Worm (Caenorhabditis elegans): ENCODE data around the gene R08C7.5.

R08C7.5 gene

ce11 chrIV:4459342-4459741 lies 29.3 kb downstream of the R08C7.5 start:
- TF ChIP-seq lin-13 (GFP tag; optimal IDR thresholded peaks at IDR 0.05) (no peak), nhr-11 (tag; optimal IDR thresholded peaks at IDR 0.05) (no peak), nhr-10 (tag; optimal IDR thresholded peaks at IDR 0.05) (no peak), unc-55 (GFP tag; optimal IDR thresholded peaks at IDR 0.05) (no peak), elt-3 (tag; optimal IDR thresholded peaks at IDR 0.05) (no peak), sem-4 (tag; optimal IDR thresholded peaks at IDR 0.05) (no peak), peb-1 (tag; optimal IDR thresholded peaks at IDR 0.05) (no peak), gmeb-1 (tag; optimal IDR thresholded peaks at IDR 0.05) (no peak)

- TF ChIP-seq nhr-10 (tag; optimal IDR thresholded peaks at IDR 0.05) (no peak), nhr-129 (tag; optimal IDR thresholded peaks at IDR 0.05) (no peak), dmd-4 (tag; optimal IDR thresholded peaks at IDR 0.05) (no peak), elt-3 (tag; optimal IDR thresholded peaks at IDR 0.05) (no peak), ceh-82 (tag; optimal IDR thresholded peaks at IDR 0.05) (no peak), sma-3 (GFP tag; optimal IDR thresholded peaks at IDR 0.05) (no peak), R02D3.7 (tag; optimal IDR thresholded peaks at IDR 0.05) (no peak)
Observed at ce11 chrIV:4463132-4463531, 33.1 kb downstream of the R08C7.5 start, which contains the start of gene M01H9.2. M01H9.2 (minus strand) TSS chrIV:4463232.

- TF ChIP-seq egl-27 (tag; optimal IDR thresholded peaks at IDR 0.05) (no peak), lin-11 (tag; optimal IDR thresholded peaks at IDR 0.05) (no peak), unc-39 (tag; optimal IDR thresholded peaks at IDR 0.05) (no peak), elt-1 (tag; optimal IDR thresholded peaks at IDR 0.05) (no peak), R02D3.7 (tag; optimal IDR thresholded peaks at IDR 0.05) (no peak), mdl-1 (tag; optimal IDR thresholded peaks at IDR 0.05) (no peak), lsy-2 (tag; optimal IDR thresholded peaks at IDR 0.05) (no peak), nhr-12 (tag; optimal IDR thresholded peaks at IDR 0.05) (no peak), nhr-21 (tag; optimal IDR thresholded peaks at IDR 0.05) (no peak)
Observed at ce11 chrIV:4465184-4465583, 35.2 kb downstream of the R08C7.5 start, which contains the start of gene M01H9.5. M01H9.5 (plus strand) TSS chrIV:4465484.

- TF ChIP-seq ztf-4 (tag; optimal IDR thresholded peaks at IDR 0.05) (peak; percentile 2), ceh-16 (tag; optimal IDR thresholded peaks at IDR 0.05) (no peak), nhr-77 (tag; optimal IDR thresholded peaks at IDR 0.05) (no peak), ama-1 (optimal IDR thresholded peaks at IDR 0.05) (peak; percentile 97), crh-2 (tag; optimal IDR thresholded peaks at IDR 0.05) (peak; percentile 16), lsy-2 (tag; optimal IDR thresholded peaks at IDR 0.05) (peak in 1 of 2 experiments; percentile 37), ztf-1 (GFP tag; conservative IDR thresholded peaks at IDR 0.05) (no peak), C34F6.9 (tag; optimal IDR thresholded peaks at IDR 0.05) (peak; percentile 27), blmp-1 (tag; optimal IDR thresholded peaks at IDR 0.05; ENCODE audit: insufficient read depth) (no peak), sem-4 (tag; optimal IDR thresholded peaks at IDR 0.05) (peak; percentile 36), Y55F3AM.14 (GFP tag; optimal IDR thresholded peaks at IDR 0.05) (peak; percentile 54), lin-39 (tag; optimal IDR thresholded peaks at IDR 0.05) (no peak), nhr-21 (tag; optimal IDR thresholded peaks at IDR 0.05) (peak; percentile 48), lin-13 (GFP tag; optimal IDR thresholded peaks at IDR 0.05) (peak; percentile 47), mab-5 (tag; optimal IDR thresholded peaks at IDR 0.05) (no peak), peb-1 (tag; optimal IDR thresholded peaks at IDR 0.05) (no peak), R02D3.7 (tag; optimal IDR thresholded peaks at IDR 0.05) (no peak), nhr-129 (tag; optimal IDR thresholded peaks at IDR 0.05) (peak; percentile 65)
Observed at ce11 chrIV:4468046-4468727, 38.2 kb downstream of the R08C7.5 start.

DNA sequence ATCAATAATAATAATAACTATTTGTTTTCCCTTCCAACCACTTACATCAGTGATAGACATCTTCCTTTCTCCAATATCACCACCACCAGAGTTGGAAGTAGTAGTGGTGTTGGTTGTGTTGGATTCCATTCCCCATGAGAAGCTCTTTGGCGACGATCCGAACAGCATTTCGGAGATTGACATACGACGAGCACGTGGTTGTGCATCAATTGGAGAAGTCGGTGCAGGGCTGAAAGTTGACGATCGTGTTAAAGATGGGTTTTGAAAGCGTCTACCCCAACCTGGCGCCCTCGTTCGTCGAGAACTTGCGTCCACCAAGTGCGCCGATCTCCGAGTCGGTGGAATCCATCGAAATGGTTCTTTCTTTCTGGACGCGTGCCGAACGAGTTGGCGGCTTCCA lies 39.0 kb downstream of the R08C7.5 start:
- TF ChIP-seq Y55F3AM.14 (GFP tag; optimal IDR thresholded peaks at IDR 0.05) (peak; percentile 11), lsy-2 (tag; optimal IDR thresholded peaks at IDR 0.05) (no peak), F13H6.1 (tag; optimal IDR thresholded peaks at IDR 0.05) (no peak), lin-11 (tag; optimal IDR thresholded peaks at IDR 0.05) (no peak), ama-1 (optimal IDR thresholded peaks at IDR 0.05) (peak; percentile 59)
